Worm (Caenorhabditis elegans): ENCODE results near the gene C41A3.2.

DNA sequence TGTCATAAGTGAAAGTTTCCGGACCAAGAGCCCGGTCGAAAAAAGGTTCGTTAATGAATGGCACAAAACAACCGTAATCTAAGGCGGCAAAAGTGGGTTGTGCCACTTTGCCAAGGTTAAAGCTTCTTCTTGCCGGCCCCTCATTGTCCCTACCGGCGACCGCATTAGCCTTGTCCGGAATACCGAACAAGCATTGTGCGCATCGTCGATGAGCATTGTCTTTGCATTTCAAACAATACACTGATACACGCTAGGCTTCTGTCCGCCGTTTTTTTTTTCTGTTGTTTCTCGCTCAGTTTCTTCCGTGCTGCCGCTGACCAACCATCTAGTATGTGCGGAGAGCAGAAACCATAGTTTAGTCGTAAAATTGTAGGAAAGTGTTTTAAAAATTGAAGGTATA lies 16.9 kb downstream of the C41A3.2 start, which contains the start of gene C03F11.2:
- no peak for TF ChIP-seq hnd-1 (tag; optimal IDR thresholded peaks at IDR 0.05)
- TF ChIP-seq ama-1 (optimal IDR thresholded peaks at IDR 0.05): no peak
- TF ChIP-seq aly-1 (tag; optimal IDR thresholded peaks at IDR 0.05): no peak
